Worm (Caenorhabditis elegans) whole organism, young adult: ENCODE results near the gene F09G8.7.

Source experiments
- B0336.3 ChIP-seq: fragments of 200-800 bp; sonication (Bioruptor generic); IDR thresholded peaks from 2 replicates; pipeline ENCODE4 v1.3.6; 2022; ENCODE audit warnings: missing genetic modification characterization, missing compliant biosample characterization
- F10E7.11 ChIP-seq: sonication (generic microtip); optimal IDR thresholded peaks from 2 replicates; lab custom pipeline; 2017; ENCODE audit warnings: mild to moderate bottlenecking, missing genetic modification characterization, moderate library complexity, missing compliant biosample characterization
- F33H1.4 ChIP-seq: fragments of 200-800 bp; sonication (Bioruptor generic); IDR thresholded peaks from 2 replicates; pipeline ENCODE4 v1.3.6; 2022; ENCODE audit warnings: missing genetic modification reagents, missing genetic modification characterization, missing compliant biosample characterization
- F39B2.1 ChIP-seq: fragments of 200-800 bp; sonication (Bioruptor generic); IDR thresholded peaks from 2 replicates; pipeline ENCODE4 v1.3.6; 2022; ENCODE audit warnings: missing genetic modification reagents, missing genetic modification characterization, missing compliant biosample characterization
- F52B5.7 ChIP-seq: sonication (generic microtip); optimal IDR thresholded peaks from 2 replicates; lab custom pipeline; 2016; ENCODE audit warnings: mild to moderate bottlenecking, missing genetic modification characterization, missing compliant biosample characterization
- F55B11.4 ChIP-seq: sonication (generic microtip); optimal IDR thresholded peaks from 2 replicates; lab custom pipeline; 2016; ENCODE audit warnings: missing compliant biosample characterization, missing genetic modification characterization, borderline replicate concordance; ENCODE audit not compliant: insufficient read depth
- F57A8.1 ChIP-seq: fragments of 200-800 bp; sonication (Bioruptor generic); optimal IDR thresholded peaks from 2 replicates; lab custom pipeline; 2018; ENCODE audit warnings: mild to moderate bottlenecking, missing genetic modification characterization, moderate library complexity, missing compliant biosample characterization
- Y79H2A.3 ChIP-seq: fragments of 200-800 bp; sonication (Bioruptor generic); conservative IDR thresholded peaks from 2 replicates; pipeline ENCODE4 v1.3.6; 2022; ENCODE audit warnings: missing genetic modification reagents, missing genetic modification characterization, missing compliant biosample characterization
- atf-7 ChIP-seq: sonication (generic microtip); optimal IDR thresholded peaks from 2 replicates; lab custom pipeline; 2017; ENCODE audit warnings: mild to moderate bottlenecking, missing genetic modification characterization, missing compliant biosample characterization
- ceh-40 ChIP-seq: fragments of 200-800 bp; sonication (Bioruptor generic); IDR thresholded peaks from 2 replicates; pipeline ENCODE4 v1.3.6; 2022; ENCODE audit warnings: missing genetic modification characterization, missing compliant biosample characterization
- ceh-58 ChIP-seq: fragments of 200-800 bp; sonication (Bioruptor generic); IDR thresholded peaks from 2 replicates; pipeline ENCODE4 v1.3.6; 2022; ENCODE audit warnings: missing genetic modification characterization, missing compliant biosample characterization
- ceh-79 ChIP-seq: sonication (generic microtip); optimal IDR thresholded peaks from 2 replicates; lab custom pipeline; 2017; ENCODE audit warnings: mild to moderate bottlenecking, missing genetic modification characterization, missing compliant biosample characterization
- ceh-91 ChIP-seq: fragments of 200-800 bp; sonication (Bioruptor generic); IDR thresholded peaks from 2 replicates; pipeline ENCODE4 v1.3.6; 2022; ENCODE audit warnings: missing genetic modification reagents, missing genetic modification characterization, missing compliant biosample characterization
- dpl-1 ChIP-seq: fragments of 150-350 bp; optimal IDR thresholded peaks from 2 replicates; lab custom pipeline; 2014; ENCODE audit warnings: missing biosample characterization, missing genetic modification reagents, missing genetic modification characterization
- egl-18 ChIP-seq: fragments of 200-800 bp; sonication (Bioruptor generic); IDR thresholded peaks from 2 replicates; pipeline ENCODE4 v1.3.6; 2022; ENCODE audit warnings: missing genetic modification reagents, missing genetic modification characterization, missing compliant biosample characterization
- egl-44 ChIP-seq: fragments of 200-800 bp; sonication (Bioruptor generic); IDR thresholded peaks from 2 replicates; pipeline ENCODE4 v1.3.6; 2022; ENCODE audit warnings: missing genetic modification reagents, missing genetic modification characterization, missing compliant biosample characterization
- hmg-1.2 ChIP-seq: fragments of 200-800 bp; sonication (Bioruptor generic); IDR thresholded peaks from 2 replicates; pipeline ENCODE4 v1.3.6; 2022; ENCODE audit warnings: missing genetic modification reagents, missing genetic modification characterization, missing compliant biosample characterization
- lag-1 ChIP-seq: fragments of 200-800 bp; sonication (Bioruptor generic); IDR thresholded peaks from 2 replicates; pipeline ENCODE4 v1.3.6; 2022; ENCODE audit warnings: missing genetic modification reagents, missing genetic modification characterization, missing compliant biosample characterization
- let-526 ChIP-seq: fragments of 200-800 bp; sonication (Bioruptor generic); IDR thresholded peaks from 2 replicates; pipeline ENCODE4 v1.3.6; 2022; ENCODE audit warnings: missing genetic modification reagents, missing genetic modification characterization, missing compliant biosample characterization
- lin-26 ChIP-seq: fragments of 200-800 bp; sonication (Bioruptor generic); IDR thresholded peaks from 2 replicates; pipeline ENCODE4 v1.3.6; 2022; ENCODE audit warnings: missing genetic modification reagents, missing genetic modification characterization, missing compliant biosample characterization
- lin-54 ChIP-seq: fragments of 200-800 bp; sonication (Bioruptor generic); optimal IDR thresholded peaks from 2 replicates; lab custom pipeline; 2018; ENCODE audit warnings: mild to moderate bottlenecking, missing genetic modification characterization, missing compliant biosample characterization
- madf-3 ChIP-seq: fragments of 200-800 bp; sonication (Bioruptor generic); IDR thresholded peaks from 2 replicates; pipeline ENCODE4 v1.3.6; 2022; ENCODE audit warnings: missing genetic modification reagents, missing genetic modification characterization, missing compliant biosample characterization
- mcd-1 ChIP-seq: fragments of 200-800 bp; sonication (Bioruptor generic); IDR thresholded peaks from 2 replicates; pipeline ENCODE4 v1.3.6; 2022; ENCODE audit warnings: missing genetic modification reagents, missing genetic modification characterization, missing compliant biosample characterization
- mel-28 ChIP-seq: sonication (generic microtip); optimal IDR thresholded peaks from 2 replicates; lab custom pipeline; 2016; ENCODE audit warnings: borderline replicate concordance, mild to moderate bottlenecking, missing genetic modification characterization, missing compliant biosample characterization
- mes-4 ChIP-seq: sonication (generic microtip); optimal IDR thresholded peaks from 2 replicates; lab custom pipeline; 2016; ENCODE audit warnings: missing genotype, missing genetic modification characterization, missing compliant biosample characterization
- nfya-1 ChIP-seq: sonication (generic microtip); optimal IDR thresholded peaks from 2 replicates; lab custom pipeline; 2017; ENCODE audit warnings: antibody characterized with exemption, missing compliant biosample characterization, missing genetic modification characterization, borderline replicate concordance; ENCODE audit not compliant: insufficient read depth
- nfya-2 ChIP-seq: fragments of 200-800 bp; sonication (Bioruptor generic); IDR thresholded peaks from 2 replicates; pipeline ENCODE4 v1.3.6; 2022; ENCODE audit warnings: missing genetic modification reagents, missing genetic modification characterization, missing compliant biosample characterization
- nfyb-1 ChIP-seq: fragments of 200-800 bp; sonication (Bioruptor generic); IDR thresholded peaks from 2 replicates; pipeline ENCODE4 v1.3.6; 2022; ENCODE audit warnings: missing genetic modification reagents, missing genetic modification characterization, missing compliant biosample characterization
- nhr-80 ChIP-seq: sonication (generic microtip); optimal IDR thresholded peaks from 2 replicates; lab custom pipeline; 2016; ENCODE audit warnings: missing genetic modification characterization, missing compliant biosample characterization
- nhr-90 ChIP-seq: sonication (generic microtip); optimal IDR thresholded peaks from 2 replicates; lab custom pipeline; 2016; ENCODE audit warnings: missing genotype, mild to moderate bottlenecking, missing genetic modification characterization, missing compliant biosample characterization
- rcor-1 ChIP-seq: fragments of 200-800 bp; sonication (Bioruptor generic); IDR thresholded peaks from 2 replicates; pipeline ENCODE4 v1.3.6; 2022; ENCODE audit warnings: missing genetic modification reagents, missing genetic modification characterization, missing compliant biosample characterization
- repo-1 ChIP-seq: sonication (generic microtip); optimal IDR thresholded peaks from 2 replicates; lab custom pipeline; 2017; ENCODE audit warnings: mild to moderate bottlenecking, missing genetic modification characterization, missing compliant biosample characterization
- sea-2 ChIP-seq: fragments of 200-800 bp; sonication (Bioruptor generic); IDR thresholded peaks from 2 replicates; pipeline ENCODE4 v1.3.6; 2022; ENCODE audit warnings: missing genetic modification characterization, missing compliant biosample characterization
- snpc-1.1 ChIP-seq: sonication (generic microtip); optimal IDR thresholded peaks from 2 replicates; lab custom pipeline; 2017; ENCODE audit warnings: missing genetic modification characterization, mild to moderate bottlenecking, missing compliant biosample characterization, antibody characterized with exemption, moderate library complexity, missing genotype, missing genetic modification reagents; ENCODE audit not compliant: insufficient read depth
- snpc-1.3 ChIP-seq: sonication (generic microtip); optimal IDR thresholded peaks from 2 replicates; lab custom pipeline; 2017; ENCODE audit warnings: missing genetic modification characterization, mild to moderate bottlenecking, missing compliant biosample characterization, antibody characterized with exemption, moderate library complexity, missing genotype, missing genetic modification reagents; ENCODE audit not compliant: insufficient read depth
- snpc-3.4 ChIP-seq: sonication (generic microtip); optimal IDR thresholded peaks from 2 replicates; lab custom pipeline; 2017; ENCODE audit warnings: missing genetic modification characterization, mild to moderate bottlenecking, missing compliant biosample characterization, antibody characterized with exemption, moderate library complexity, missing genotype, missing genetic modification reagents
- tlf-1 ChIP-seq: fragments of 200-800 bp; sonication (Bioruptor generic); optimal IDR thresholded peaks from 2 replicates; lab custom pipeline; 2018; ENCODE audit warnings: mild to moderate bottlenecking, missing genetic modification characterization, missing compliant biosample characterization
- ztf-28 ChIP-seq: fragments of 200-800 bp; sonication (Bioruptor generic); IDR thresholded peaks from 2 replicates; pipeline ENCODE4 v1.3.6; 2022; ENCODE audit warnings: missing genetic modification reagents, missing genetic modification characterization, missing compliant biosample characterization

F09G8.7 gene

ce11 chrIII:8242809-8243208 is 25.3 kb downstream of the F09G8.7 start, which contains the start of gene C02F5.12 (continued):
- no peak for TF ChIP-seq nhr-90 (tag; lab: Kevin White, UChicago)
- no peak for TF ChIP-seq F57A8.1 (GFP tag; lab: Kevin White, UChicago)
- no peak for TF ChIP-seq sea-2
- TF ChIP-seq ceh-91 (GFP tag; lab: Robert Waterston, UW): no peak
- TF ChIP-seq let-526 (GFP tag; lab: Robert Waterston, UW): no peak
- TF ChIP-seq egl-18: no peak
- no peak for TF ChIP-seq repo-1
- peak; percentile 28; the same call in 1 of the 2 replicates for TF ChIP-seq mcd-1
- no peak for TF ChIP-seq rcor-1
- no peak for TF ChIP-seq egl-44 (GFP tag; lab: Robert Waterston, UW)
- TF ChIP-seq nfya-1: no peak
- TF ChIP-seq nfya-2 (GFP tag; lab: Robert Waterston, UW): 0 out of 2 replicates have a peak, but pooled peaks have one; percentile 69
- TF ChIP-seq B0336.3 (GFP tag; lab: Robert Waterston, UW): peak; percentile 42; the same call in 1 of the 2 replicates
- no peak for TF ChIP-seq snpc-1.3 (tag; lab: Kevin White, UChicago)
- no peak for TF ChIP-seq F55B11.4 (tag; lab: Kevin White, UChicago)
- TF ChIP-seq dpl-1 (GFP tag; lab: Kevin White, UChicago): no peak
- no peak for TF ChIP-seq ceh-40 (GFP tag; lab: Robert Waterston, UW)
- 0 out of 2 replicates have a peak, but pooled peaks have one; percentile 31 for TF ChIP-seq nfyb-1 (GFP tag; lab: Robert Waterston, UW)
- TF ChIP-seq snpc-3.4 (tag; lab: Kevin White, UChicago): peak; percentile 33
- TF ChIP-seq atf-7 (tag; lab: Kevin White, UChicago): no peak
- no peak for TF ChIP-seq F39B2.1 (GFP tag; lab: Robert Waterston, UW)
- peak; percentile 61 for TF ChIP-seq lin-54 (GFP tag; lab: Kevin White, UChicago)
- no peak for TF ChIP-seq F52B5.7 (tag; lab: Kevin White, UChicago)
- TF ChIP-seq mel-28: no peak
- TF ChIP-seq F33H1.4 (GFP tag; lab: Robert Waterston, UW): no peak
- TF ChIP-seq tlf-1: peak; percentile 35
- no peak for TF ChIP-seq madf-3
- 0 out of 2 replicates have a peak, but pooled peaks have one; percentile 51 for TF ChIP-seq ceh-58
- TF ChIP-seq mes-4: no peak
- no peak for TF ChIP-seq ztf-28 (GFP tag; lab: Robert Waterston, UW)
- no peak for TF ChIP-seq lin-26

DNA sequence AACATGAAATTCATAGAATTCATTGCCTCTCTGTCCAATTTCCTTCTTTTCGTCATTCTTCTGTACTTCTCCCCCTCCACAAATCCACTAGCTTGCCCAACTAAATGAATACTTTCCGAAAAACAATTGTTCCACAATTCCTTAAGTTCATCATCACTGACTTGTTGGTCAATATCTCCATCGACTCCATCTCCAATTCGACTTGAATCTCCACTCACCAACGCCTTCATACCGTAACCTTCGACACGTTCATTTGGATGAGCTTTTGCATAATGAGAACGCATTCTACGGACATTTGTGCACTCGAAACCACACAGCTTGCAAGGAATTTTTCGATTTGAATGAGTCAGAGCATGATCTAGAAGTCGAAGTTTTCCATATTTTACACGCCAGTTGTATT is 27.2 kb downstream of the F09G8.7 start:
- TF ChIP-seq F10E7.11 (tag; lab: Kevin White, UChicago): no peak

ce11 chrIII:8240247-8240646 is 27.9 kb downstream of the F09G8.7 start:
- TF ChIP-seq Y79H2A.3 (no peak), mes-4 (no peak), egl-18 (no peak), lag-1 (no peak), nhr-80 (tag; lab: Kevin White, UChicago) (peak; percentile 28)

DNA sequence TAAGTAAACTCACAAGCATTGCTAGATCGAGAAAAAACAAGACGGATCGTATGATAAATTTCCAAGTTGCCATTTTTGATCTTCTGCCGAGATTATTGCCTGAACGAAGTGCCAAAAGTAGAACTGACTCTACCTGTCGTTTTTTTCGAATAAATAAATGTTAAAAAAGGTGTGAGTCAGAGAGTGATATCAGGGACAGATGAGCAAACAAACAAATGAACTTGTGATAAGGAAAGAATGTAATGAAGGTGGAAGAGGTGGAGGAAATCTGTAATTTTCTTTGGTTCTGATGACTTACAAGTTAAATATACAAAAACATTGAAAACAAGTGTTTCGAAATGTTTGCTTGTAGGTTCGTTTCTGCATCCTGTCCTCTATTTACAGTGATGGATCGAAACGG is 28.8 kb downstream of the F09G8.7 start, which contains the start of gene tsp-1:
TSS of gene tsp-1 (minus strand) at position 99 of the 400 bp plus-strand sequence.
- no peak for TF ChIP-seq ceh-79
- TF ChIP-seq hmg-1.2 (GFP tag; lab: Robert Waterston, UW): no peak
- TF ChIP-seq snpc-1.1: no peak
